Worm (Caenorhabditis elegans) whole organism, mixed stage, embryonic: ENCODE data around the gene lgc-31.

Experiments used
- ces-1 ChIP-seq: fragments of 150-350 bp; optimal IDR thresholded peaks from 2 replicates; lab custom pipeline; 2014; ENCODE audit warnings: missing biosample characterization, missing genetic modification reagents, missing genetic modification characterization
- elt-1 ChIP-seq: sonication (generic microtip); optimal IDR thresholded peaks from 2 replicates; lab custom pipeline; 2017; ENCODE audit warnings: missing genetic modification characterization, mild to moderate bottlenecking, missing compliant biosample characterization, antibody characterized with exemption, moderate library complexity, borderline replicate concordance; ENCODE audit not compliant: insufficient read depth
- ham-2 ChIP-seq: fragments of 200-800 bp; sonication (Bioruptor generic); optimal IDR thresholded peaks from 2 replicates; lab custom pipeline; 2018; ENCODE audit warnings: mild to moderate bottlenecking, missing genetic modification characterization, missing compliant biosample characterization
- lsy-2 ChIP-seq: fragments of 150-350 bp; optimal IDR thresholded peaks from 2 replicates; lab custom pipeline; 2014; ENCODE audit warnings: missing biosample characterization, missing genetic modification characterization
- mep-1 ChIP-seq: fragments of 150-350 bp; optimal IDR thresholded peaks from 2 replicates; lab custom pipeline; 2017; ENCODE audit warnings: missing biosample characterization, missing genetic modification reagents, missing genetic modification characterization, inconsistent platforms
- nhr-12 ChIP-seq: fragments of 150-350 bp; optimal IDR thresholded peaks from 2 replicates; lab custom pipeline; 2014; ENCODE audit warnings: missing biosample characterization, missing genetic modification characterization
- nhr-76 ChIP-seq: sonication (generic microtip); optimal IDR thresholded peaks from 2 replicates; lab custom pipeline; 2017; ENCODE audit warnings: missing biosample characterization, missing genetic modification characterization
- pha-4 ChIP-seq: fragments of 150-350 bp; optimal IDR thresholded peaks from 2 replicates; lab custom pipeline; 2018; ENCODE audit warnings: missing biosample characterization, missing genetic modification reagents, missing genetic modification characterization
- snpc-4 ChIP-seq: fragments of 150-350 bp; optimal IDR thresholded peaks from 2 replicates; lab custom pipeline; 2014; ENCODE audit warnings: missing biosample characterization, missing genetic modification characterization
- unc-39 ChIP-seq: fragments of 150-350 bp; optimal IDR thresholded peaks from 2 replicates; lab custom pipeline; 2014; ENCODE audit warnings: missing biosample characterization, missing genetic modification characterization
- unc-62 ChIP-seq: fragments of 150-350 bp; optimal IDR thresholded peaks from 2 replicates; lab custom pipeline; 2014; ENCODE audit warnings: missing biosample characterization, missing genetic modification reagents, missing genetic modification characterization
- ztf-11 ChIP-seq: fragments of 150-350 bp; optimal IDR thresholded peaks from 2 replicates; lab custom pipeline; 2014; ENCODE audit warnings: missing biosample characterization, missing genetic modification characterization

- no peak for TF ChIP-seq snpc-4 (tag; lab: Kevin White, UChicago)
- no peak for TF ChIP-seq pha-4 (tag; lab: Kevin White, UChicago)
- no peak for TF ChIP-seq unc-39
- TF ChIP-seq mep-1 (tag; lab: Kevin White, UChicago): no peak
- no peak for TF ChIP-seq ces-1 (GFP tag; lab: Kevin White, UChicago)
- no peak for TF ChIP-seq nhr-12 (tag; lab: Kevin White, UChicago)
- TF ChIP-seq unc-62 (GFP tag; lab: Kevin White, UChicago): no peak
- no peak for TF ChIP-seq lsy-2 (tag; lab: Kevin White, UChicago)
- no peak for TF ChIP-seq nhr-76
- TF ChIP-seq elt-1 (tag; lab: Kevin White, UChicago): no peak
- TF ChIP-seq ham-2 (GFP tag; lab: Kevin White, UChicago): no peak
- TF ChIP-seq ztf-11 (tag; lab: Kevin White, UChicago): no peak
Observed at ce11 chrV:15499099-15499498, 22.7 kb downstream of the lgc-31 start.
